Worm (Caenorhabditis elegans) whole organism, L2 larva: ENCODE data around the gene alh-1.

Experiments used
- gmeb-1 ChIP-seq: fragments of 150-350 bp; optimal IDR thresholded peaks from 2 replicates; lab custom pipeline; 2014; ENCODE audit warnings: missing biosample characterization, missing genetic modification characterization
- lin-11 ChIP-seq: fragments of 150-350 bp; sonication (generic microtip); optimal IDR thresholded peaks from 2 replicates; lab custom pipeline; 2014; ENCODE audit warnings: missing biosample characterization, missing genetic modification characterization, inconsistent platforms, mixed read lengths
- lin-13 ChIP-seq: fragments of 150-350 bp; optimal IDR thresholded peaks from 2 replicates; lab custom pipeline; 2014; ENCODE audit warnings: missing biosample characterization, missing genetic modification reagents, missing genetic modification characterization
- zag-1 ChIP-seq: fragments of 150-350 bp; optimal IDR thresholded peaks from 2 replicates; lab custom pipeline; 2014; ENCODE audit warnings: missing biosample characterization, missing genetic modification characterization

DNA sequence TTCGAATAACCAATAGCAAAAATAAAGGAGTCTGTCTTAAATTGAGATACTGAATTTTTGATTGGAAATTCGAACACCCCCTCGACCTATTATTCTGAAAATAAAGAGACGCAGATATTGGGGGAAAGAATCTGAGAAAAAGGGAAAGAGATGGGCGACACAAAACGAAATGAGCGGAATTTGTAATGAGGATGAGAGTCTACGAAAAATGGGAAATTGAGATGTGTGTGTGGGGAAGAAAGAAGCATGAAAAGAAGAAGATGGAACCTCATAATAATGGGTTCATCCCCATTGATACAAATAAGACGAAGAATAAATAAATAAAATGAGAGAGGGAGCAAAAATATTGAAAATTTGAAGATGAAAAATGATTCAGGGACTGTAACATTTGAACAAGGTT is 8.0 kb downstream of the alh-1 start, which contains the start of gene cah-1:
- no peak for TF ChIP-seq lin-13 (GFP tag; lab: Kevin White, UChicago)
- no peak for TF ChIP-seq zag-1 (tag; lab: Kevin White, UChicago)
- no peak for TF ChIP-seq lin-11
- no peak for TF ChIP-seq gmeb-1
